Worm (Caenorhabditis elegans) whole organism, L4 larva: ENCODE results near the gene C42D4.19.

Experiments used
- F26F4.8 ChIP-seq: fragments of 200-800 bp; sonication (Bioruptor generic); conservative IDR thresholded peaks from 2 replicates; pipeline ENCODE4 v1.3.6; 2022; ENCODE audit warnings: missing genetic modification characterization, missing compliant biosample characterization
- ZK546.5 ChIP-seq, 2 experiments: sonication (generic microtip); optimal IDR thresholded peaks; 2 replicates each; lab custom pipeline; 2017; ENCODE audit warnings: missing biosample characterization in 2 of 2, missing genetic modification characterization in 2 of 2
- arid-1 ChIP-seq: fragments of 200-800 bp; sonication (Bioruptor generic); conservative IDR thresholded peaks from 2 replicates; pipeline ENCODE4 v1.3.6; 2022; ENCODE audit warnings: missing genetic modification reagents, missing genetic modification characterization, missing compliant biosample characterization
- daf-12 ChIP-seq: fragments of 150-350 bp; optimal IDR thresholded peaks from 2 replicates; lab custom pipeline; 2014; ENCODE audit warnings: missing biosample characterization, missing genetic modification reagents, missing genetic modification characterization
- hlh-30 ChIP-seq: sonication (generic microtip); optimal IDR thresholded peaks from 2 replicates; lab custom pipeline; 2017; ENCODE audit warnings: antibody characterized with exemption, mild to moderate bottlenecking, missing genetic modification characterization, missing compliant biosample characterization; ENCODE audit not compliant: insufficient read depth
- madf-9 ChIP-seq: fragments of 200-800 bp; sonication (Bioruptor generic); conservative IDR thresholded peaks from 2 replicates; pipeline ENCODE4 v1.3.6; 2022; ENCODE audit warnings: missing genetic modification reagents, missing genetic modification characterization, missing compliant biosample characterization
- mep-1 ChIP-seq: fragments of 150-350 bp; sonication (generic microtip); optimal IDR thresholded peaks from 3 replicates; lab custom pipeline; 2014; ENCODE audit warnings: missing biosample characterization, missing genetic modification characterization
- nhr-76 ChIP-seq: fragments of 150-350 bp; optimal IDR thresholded peaks from 2 replicates; lab custom pipeline; 2014; ENCODE audit warnings: missing biosample characterization, missing genetic modification characterization
- nhr-77 ChIP-seq: fragments of 150-350 bp; optimal IDR thresholded peaks from 2 replicates; lab custom pipeline; 2014; ENCODE audit warnings: missing biosample characterization, missing genetic modification characterization
- pqm-1 ChIP-seq: sonication (generic microtip); optimal IDR thresholded peaks from 2 replicates; lab custom pipeline; 2017; ENCODE audit warnings: missing biosample characterization, missing genetic modification characterization
- unc-62 ChIP-seq, 3 experiments: fragments of 150-350 bp in 1 of 3; sonication (generic microtip); optimal IDR thresholded peaks in 2 of 3; peaks in 1 of 3; 1 replicate in 1 of 3; 2 replicates in 2 of 3; lab custom pipeline; 2014 to 2017; ENCODE audit warnings: missing biosample characterization in 3 of 3, missing genetic modification characterization in 3 of 3, missing genetic modification reagents in 3 of 3, missing genotype in 1 of 3

DNA sequence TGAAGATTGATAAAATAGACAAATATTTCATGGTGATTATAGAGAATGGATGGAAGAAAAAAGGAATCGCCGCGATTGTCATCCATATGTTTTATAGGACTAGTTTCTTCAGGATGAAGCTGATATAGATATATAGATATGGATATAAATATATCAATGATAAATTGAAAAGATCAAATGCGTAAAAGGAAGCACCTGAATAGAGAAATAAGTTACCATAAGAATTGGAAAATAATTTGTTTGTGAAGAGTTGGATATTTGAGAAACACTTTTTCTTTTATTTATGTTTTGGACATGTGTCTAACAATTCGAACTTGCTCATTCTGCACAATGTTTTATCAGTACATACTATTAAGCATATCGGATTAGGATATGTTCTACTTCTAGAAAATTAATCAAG is 12.6 kb downstream of the C42D4.19 start, which contains the start of gene C42D4.13:
- TF ChIP-seq daf-12 (no peak), pqm-1 (tag; lab: Kevin White, UChicago) (no peak), unc-62 (GFP tag; optimal IDR thresholded peaks at IDR 0.05 in 1 of 2; lab: Kevin White, UChicago) (no peak), unc-62 (tag; optimal IDR thresholded peaks at IDR 0.05; lab: Kevin White, UChicago) (no peak), ZK546.5 (tag; optimal IDR thresholded peaks at IDR 0.05; lab: Kevin White, UChicago) (no peak), nhr-76 (tag; lab: Kevin White, UChicago) (no peak), F26F4.8 (no peak), madf-9 (GFP tag; lab: Robert Waterston, UW) (no peak), nhr-77 (no peak), mep-1 (tag; lab: Kevin White, UChicago) (no peak), hlh-30 (no peak), arid-1 (GFP tag; lab: Robert Waterston, UW) (no peak)
